Worm (Caenorhabditis elegans): ENCODE results near the gene D1046.2.

The D1046.2 gene

ce11 chrIV:8965883-8966282 is 40.0 kb upstream of the D1046.2 start, which contains the start of gene C53B4.2:
C53B4.2 (plus strand) TSS chrIV:8966183.
- no peak for TF ChIP-seq nfya-1 (tag; optimal IDR thresholded peaks at IDR 0.05; ENCODE audit: insufficient read depth)
- TF ChIP-seq tbx-2 (tag; optimal IDR thresholded peaks at IDR 0.05) = no peak
- no peak for TF ChIP-seq nhr-12 (tag; optimal IDR thresholded peaks at IDR 0.05)
- no peak for TF ChIP-seq nhr-77 (tag; optimal IDR thresholded peaks at IDR 0.05)
- no peak for TF ChIP-seq lsy-12 (tag; optimal IDR thresholded peaks at IDR 0.05)
- no peak for TF ChIP-seq sea-2 (GFP tag; optimal IDR thresholded peaks at IDR 0.05)
- no peak for TF ChIP-seq mml-1 (tag; optimal IDR thresholded peaks at IDR 0.05)
- no peak for TF ChIP-seq elt-3 (tag; optimal IDR thresholded peaks at IDR 0.05)
- no peak for TF ChIP-seq fos-1 (tag; optimal IDR thresholded peaks at IDR 0.05)
- TF ChIP-seq pqm-1 (tag; optimal IDR thresholded peaks at IDR 0.05) = no peak
- no peak for TF ChIP-seq ceh-9 (tag; optimal IDR thresholded peaks at IDR 0.05)
- no peak for TF ChIP-seq fkh-2 (tag; optimal IDR thresholded peaks at IDR 0.05)
- no peak for TF ChIP-seq jun-1 (tag; optimal IDR thresholded peaks at IDR 0.05)
- no peak for TF ChIP-seq mdl-1 (tag; optimal IDR thresholded peaks at IDR 0.05)
- TF ChIP-seq hmg-11 (tag; optimal IDR thresholded peaks at IDR 0.05) = no peak
- TF ChIP-seq ceh-16 (tag; optimal IDR thresholded peaks at IDR 0.05) = no peak
- no peak for TF ChIP-seq lin-39 (tag; optimal IDR thresholded peaks at IDR 0.05)
- TF ChIP-seq ama-1 (optimal IDR thresholded peaks at IDR 0.05) = no peak
- TF ChIP-seq skn-1 (tag; optimal IDR thresholded peaks at IDR 0.05) = no peak
- TF ChIP-seq zag-1 (tag; optimal IDR thresholded peaks at IDR 0.05) = no peak

ce11 chrIV:8956189-8956588 is 30.3 kb upstream of the D1046.2 start, which contains the start of gene tpra-1:
tpra-1 (plus strand) TSS chrIV:8956489.
- no peak for TF ChIP-seq R02D3.7 (tag; optimal IDR thresholded peaks at IDR 0.05)
- TF ChIP-seq ztf-4 (tag; optimal IDR thresholded peaks at IDR 0.05) = no peak
- TF ChIP-seq nhr-25 (tag; optimal IDR thresholded peaks at IDR 0.05) = no peak
- no peak for TF ChIP-seq ama-1 (optimal IDR thresholded peaks at IDR 0.05)
- TF ChIP-seq nhr-28 (tag; optimal IDR thresholded peaks at IDR 0.05) = no peak
- no peak for TF ChIP-seq nfya-1 (tag; optimal IDR thresholded peaks at IDR 0.05; ENCODE audit: insufficient read depth)
- TF ChIP-seq fkh-2 (tag; optimal IDR thresholded peaks at IDR 0.05) = no peak
- TF ChIP-seq elt-3 (tag; optimal IDR thresholded peaks at IDR 0.05) = no peak
- no peak for TF ChIP-seq jun-1 (tag; optimal IDR thresholded peaks at IDR 0.05)

ce11 chrIV:8954126-8954525 is 28.3 kb upstream of the D1046.2 start:
- TF ChIP-seq aly-2 (tag; optimal IDR thresholded peaks at IDR 0.05) (no peak), egl-27 (tag; optimal IDR thresholded peaks at IDR 0.05) (no peak), nhr-23 (tag; optimal IDR thresholded peaks at IDR 0.05) (no peak), R02D3.7 (tag; optimal IDR thresholded peaks at IDR 0.05) (no peak), egl-5 (tag; optimal IDR thresholded peaks at IDR 0.05) (no peak), daf-12 (tag; optimal IDR thresholded peaks at IDR 0.05) (no peak), ama-1 (optimal IDR thresholded peaks at IDR 0.05) (no peak), nhr-25 (tag; optimal IDR thresholded peaks at IDR 0.05) (peak; percentile 19), ztf-4 (tag; optimal IDR thresholded peaks at IDR 0.05) (no peak), jun-1 (tag; optimal IDR thresholded peaks at IDR 0.05) (no peak), mdl-1 (tag; optimal IDR thresholded peaks at IDR 0.05) (peak; percentile 16)

ce11 chrIV:8951953-8952567 is 26.2 kb upstream of the D1046.2 start:
- TF ChIP-seq pha-4 (tag; optimal IDR thresholded peaks at IDR 0.05) (peak; percentile 22), nhr-12 (tag; optimal IDR thresholded peaks at IDR 0.05) (no peak), elt-2 (tag; optimal IDR thresholded peaks at IDR 0.05) (peak; percentile 45)

- TF ChIP-seq nhr-67 (tag; optimal IDR thresholded peaks at IDR 0.05) = no peak
- TF ChIP-seq aly-2 (tag; optimal IDR thresholded peaks at IDR 0.05) = no peak
- peak; percentile 81 for TF ChIP-seq mdl-1 (tag; optimal IDR thresholded peaks at IDR 0.05)
- peak; percentile 99 for TF ChIP-seq nhr-25 (tag; optimal IDR thresholded peaks at IDR 0.05)
- peak; percentile 43 for TF ChIP-seq pha-4 (tag; optimal IDR thresholded peaks at IDR 0.05)
- TF ChIP-seq nhr-77 (tag; optimal IDR thresholded peaks at IDR 0.05) = no peak
- peak; percentile 54 for TF ChIP-seq nfya-1 (tag; optimal IDR thresholded peaks at IDR 0.05; ENCODE audit: insufficient read depth)
- TF ChIP-seq lin-39 (tag; optimal IDR thresholded peaks at IDR 0.05) = no peak
- peak; percentile 77 for TF ChIP-seq jun-1 (tag; optimal IDR thresholded peaks at IDR 0.05)
- TF ChIP-seq sea-2 (GFP tag; optimal IDR thresholded peaks at IDR 0.05) = no peak
- peak; percentile 85 for TF ChIP-seq nhr-43 (tag; optimal IDR thresholded peaks at IDR 0.05; ENCODE audit: poor library complexity, severe bottlenecking)
- TF ChIP-seq nhr-23 (tag; optimal IDR thresholded peaks at IDR 0.05) = peak; percentile 66
- peak; percentile 75 for TF ChIP-seq elt-2 (tag; optimal IDR thresholded peaks at IDR 0.05)
- TF ChIP-seq fos-1 (tag; optimal IDR thresholded peaks at IDR 0.05) = peak; percentile 7
- peak; percentile 32 for TF ChIP-seq tbx-2 (tag; optimal IDR thresholded peaks at IDR 0.05)
- TF ChIP-seq pqm-1 (tag; optimal IDR thresholded peaks at IDR 0.05) = peak; percentile 93
- TF ChIP-seq lsy-12 (tag; optimal IDR thresholded peaks at IDR 0.05) = peak; percentile 33
- no peak for TF ChIP-seq skn-1 (tag; optimal IDR thresholded peaks at IDR 0.05)
- no peak for TF ChIP-seq ama-1 (optimal IDR thresholded peaks at IDR 0.05)
These were observed 23.5 kb upstream of the D1046.2 start for ce11 chrIV:8949078-8950039.
